Worm (Caenorhabditis elegans): Measurements from ENCODE around the gene mtm-9.

ce11 chrV:3716279-3716887, 27.0 kb upstream of the mtm-9 start:
- TF ChIP-seq nhr-76 (tag; optimal IDR thresholded peaks at IDR 0.05) (no peak), ces-1 (GFP tag; optimal IDR thresholded peaks at IDR 0.05) (no peak), lir-3 (tag; optimal IDR thresholded peaks at IDR 0.05; ENCODE audit: poor library complexity) (no peak), pag-3 (tag; optimal IDR thresholded peaks at IDR 0.05; ENCODE audit: borderline replicate concordance, insufficient read depth) (no peak), jun-1 (tag; optimal IDR thresholded peaks at IDR 0.05) (no peak), snu-23 (GFP tag; optimal IDR thresholded peaks at IDR 0.05) (peak; percentile 35), ceh-63 (GFP tag; optimal IDR thresholded peaks at IDR 0.05) (no peak), lsy-2 (tag; optimal IDR thresholded peaks at IDR 0.05) (peak in 1 of 2 experiments; percentile 61), efl-1 (optimal IDR thresholded peaks at IDR 0.05) (peak in 1 of 2 experiments; percentile 38), efl-1 (GFP tag; optimal IDR thresholded peaks at IDR 0.05 in 1 of 2) (peak in 1 of 2 experiments; percentile 90), rnt-1 (tag; optimal IDR thresholded peaks at IDR 0.05) (no peak), unc-62 (GFP tag; optimal IDR thresholded peaks at IDR 0.05) (no peak), fkh-10 (GFP tag; optimal IDR thresholded peaks at IDR 0.05) (peak; percentile 96), nhr-237 (tag; optimal IDR thresholded peaks at IDR 0.05) (no peak)
